Fruit fly (Drosophila melanogaster) whole organism, embryonic: ENCODE measurements around the gene Bem46.
A peak's percentile ranks its signal among the peaks of the same experiment; 100 is the strongest.

Experiments used
- CG10462 ChIP-seq: fragments of 200-800 bp; sonication (Bioruptor generic); optimal IDR thresholded peaks from 2 replicates; lab custom pipeline; 2016; ENCODE audit warnings: missing biosample characterization, missing genetic modification characterization
- CG12155 ChIP-seq: fragments of 200-800 bp; sonication (Bioruptor generic); optimal IDR thresholded peaks from 3 replicates; lab custom pipeline; 2016; ENCODE audit warnings: missing biosample characterization, missing genetic modification characterization
- CG34224 ChIP-seq: fragments of 200-800 bp; sonication (Bioruptor generic); IDR thresholded peaks from 3 replicates; pipeline ENCODE4 v1.3.6; 2022; ENCODE audit warnings: missing biosample characterization, missing genetic modification characterization; ENCODE audit not compliant: partially characterized antibody
- CG6854 ChIP-seq: fragments of 200-800 bp; sonication (Bioruptor generic); optimal IDR thresholded peaks from 3 replicates; lab custom pipeline; 2017; ENCODE audit warnings: missing biosample characterization, mild to moderate bottlenecking, missing genetic modification characterization
- CG9817 ChIP-seq: fragments of 200-800 bp; sonication (Bioruptor generic); optimal IDR thresholded peaks from 2 replicates; lab custom pipeline; 2018; ENCODE audit warnings: missing biosample characterization, mild to moderate bottlenecking, missing genetic modification characterization, moderate library complexity
- D19A ChIP-seq: fragments of 200-800 bp; optimal IDR thresholded peaks from 3 replicates; lab custom pipeline; 2019; ENCODE audit warnings: missing biosample characterization, mild to moderate bottlenecking, missing genetic modification characterization, moderate library complexity
- Deaf1 ChIP-seq: fragments of 200-800 bp; optimal IDR thresholded peaks from 3 replicates; lab custom pipeline; 2019; ENCODE audit warnings: missing biosample characterization, mild to moderate bottlenecking, missing genetic modification characterization, moderate library complexity
- bowl ChIP-seq: fragments of 200-800 bp; sonication (Bioruptor generic); IDR thresholded peaks from 2 replicates; pipeline ENCODE4 v1.3.6; 2022; ENCODE audit warnings: missing biosample characterization, missing genetic modification characterization
- dmrt99B ChIP-seq: fragments of 200-800 bp; sonication (Bioruptor generic); optimal IDR thresholded peaks from 2 replicates; lab custom pipeline; 2018; ENCODE audit warnings: missing biosample characterization, mild to moderate bottlenecking, missing genetic modification characterization, moderate library complexity
- grau ChIP-seq: fragments of 200-800 bp; optimal IDR thresholded peaks from 3 replicates; lab custom pipeline; 2019; ENCODE audit warnings: missing biosample characterization, mild to moderate bottlenecking, missing genetic modification characterization, moderate library complexity
- wor ChIP-seq: fragments of 200-800 bp; sonication (Bioruptor generic); IDR thresholded peaks from 2 replicates; pipeline ENCODE4 v1.3.6; 2022; ENCODE audit warnings: missing biosample characterization, missing genetic modification characterization

DNA sequence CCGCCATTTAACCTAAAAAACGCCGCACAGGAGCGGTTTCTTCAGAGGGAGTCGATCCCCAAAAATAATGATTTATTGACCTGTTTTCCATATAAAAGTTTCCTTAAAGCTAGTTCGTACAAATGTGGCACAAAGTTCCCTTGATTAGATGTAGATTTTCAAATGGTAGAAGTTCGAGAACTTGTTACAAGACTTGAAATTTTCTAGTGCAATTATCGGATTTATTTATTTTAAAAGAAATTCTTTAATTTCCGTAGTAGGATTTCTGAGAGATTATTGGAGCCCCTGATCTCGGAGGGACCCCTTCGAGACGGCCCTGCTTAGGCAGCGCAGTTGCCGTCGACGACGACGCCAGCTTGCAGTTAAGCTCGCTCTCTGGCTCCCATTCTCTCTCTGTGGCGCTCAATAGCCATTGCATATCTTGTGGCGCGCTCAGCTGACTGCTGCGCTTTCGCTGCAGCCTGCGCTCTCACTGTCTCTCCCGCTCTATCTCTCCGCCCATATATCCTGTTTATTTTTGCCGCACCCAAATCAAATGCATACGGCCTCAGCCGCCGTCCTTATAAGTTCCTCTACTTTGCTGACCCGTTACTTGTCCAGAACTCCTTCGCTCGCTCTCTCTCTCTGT, 30.3 kb upstream of the Bem46 start:
- TF ChIP-seq CG6854 (GFP tag; lab: Kevin White, UChicago) (no peak), CG34224 (GFP tag; lab: Robert Waterston, UW) (no peak), wor (GFP tag; lab: Robert Waterston, UW) (peak; percentile 45; the same call in 1 of the 2 replicates), bowl (GFP tag; lab: Robert Waterston, UW) (no peak), CG10462 (GFP tag; lab: Kevin White, UChicago) (no peak), CG12155 (GFP tag; lab: Kevin White, UChicago) (no peak), dmrt99B (tag; lab: Kevin White, UChicago) (peak; percentile 78), Deaf1 (tag; lab: Kevin White, UChicago) (no peak), CG9817 (peak; percentile 12), D19A (tag; lab: Kevin White, UChicago) (peak; percentile 55), grau (tag; lab: Kevin White, UChicago) (no peak)
